Worm (Caenorhabditis elegans): ENCODE data around the gene ogr-2.

The ogr-2 gene

ce11 chrII:10017528-10017927 is 23.4 kb upstream of the ogr-2 start:
- TF ChIP-seq fkh-2 (tag; optimal IDR thresholded peaks at IDR 0.05), result no peak
- no peak for TF ChIP-seq pqm-1 (tag; optimal IDR thresholded peaks at IDR 0.05)
- TF ChIP-seq tbx-2 (tag; optimal IDR thresholded peaks at IDR 0.05), result no peak
- TF ChIP-seq mdl-1 (tag; optimal IDR thresholded peaks at IDR 0.05), result no peak
- TF ChIP-seq ceh-28 (tag; optimal IDR thresholded peaks at IDR 0.05), result no peak
- TF ChIP-seq elt-1 (tag; optimal IDR thresholded peaks at IDR 0.05), result no peak
- no peak for TF ChIP-seq unc-39 (tag; optimal IDR thresholded peaks at IDR 0.05)
- no peak for TF ChIP-seq egl-5 (tag; optimal IDR thresholded peaks at IDR 0.05)
- TF ChIP-seq elt-3 (tag; optimal IDR thresholded peaks at IDR 0.05), result no peak
- no peak for TF ChIP-seq nhr-12 (tag; optimal IDR thresholded peaks at IDR 0.05)
- no peak for TF ChIP-seq eor-1 (tag; optimal IDR thresholded peaks at IDR 0.05)
- TF ChIP-seq unc-62 (GFP tag; optimal IDR thresholded peaks at IDR 0.05), result no peak
- no peak for TF ChIP-seq ceh-82 (tag; optimal IDR thresholded peaks at IDR 0.05)
- TF ChIP-seq zag-1 (tag; optimal IDR thresholded peaks at IDR 0.05), result no peak
- TF ChIP-seq fos-1 (tag; optimal IDR thresholded peaks at IDR 0.05), result no peak
- TF ChIP-seq aly-2 (tag; optimal IDR thresholded peaks at IDR 0.05), result no peak

DNA sequence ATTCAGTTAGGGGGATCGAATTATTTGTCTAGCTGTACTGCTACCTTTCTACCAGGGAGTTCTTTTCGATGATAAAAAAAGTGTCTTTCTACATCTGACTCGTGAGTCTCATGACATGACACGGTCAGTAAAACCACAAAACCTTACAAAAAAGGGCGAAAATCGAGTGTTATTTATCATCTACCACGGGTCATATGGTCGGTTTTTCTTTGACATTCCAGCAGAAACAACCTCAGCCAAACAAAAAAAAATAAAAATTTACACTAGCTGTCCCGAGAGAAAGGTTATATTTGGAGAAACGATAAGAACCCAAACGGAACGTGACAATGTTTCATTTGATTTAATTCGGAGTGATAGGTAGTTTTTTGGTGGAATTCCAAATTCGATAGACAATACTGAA is 21.3 kb upstream of the ogr-2 start:
- TF ChIP-seq pha-4 (tag; optimal IDR thresholded peaks at IDR 0.05), result peak; percentile 43
- TF ChIP-seq jun-1 (tag; optimal IDR thresholded peaks at IDR 0.05), result no peak

DNA sequence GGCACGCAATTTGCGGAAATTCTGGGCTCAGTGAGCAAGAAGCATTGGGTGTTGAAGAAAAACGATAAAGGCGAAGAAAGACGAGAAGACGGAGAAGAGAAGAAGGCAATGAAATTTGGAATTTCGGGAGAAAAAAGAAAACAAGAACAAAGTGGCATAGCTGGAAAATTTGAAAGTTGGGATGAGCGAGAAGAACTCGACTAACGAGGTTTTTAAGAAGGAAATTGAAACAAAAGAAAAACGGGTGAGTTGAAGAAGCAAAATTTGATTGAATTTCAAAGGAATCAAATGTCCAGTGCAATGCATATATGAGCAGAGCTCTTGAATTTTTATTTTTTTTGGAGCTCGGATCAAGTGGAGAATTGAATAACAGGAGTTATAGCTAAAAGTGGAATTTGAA is 19.2 kb upstream of the ogr-2 start:
- TF ChIP-seq ztf-11 (tag; optimal IDR thresholded peaks at IDR 0.05) (no peak), fkh-10 (GFP tag; optimal IDR thresholded peaks at IDR 0.05) (peak; percentile 78)

ce11 chrII:10025059-10025458 is 15.9 kb upstream of the ogr-2 start:
- TF ChIP-seq fkh-10 (GFP tag; optimal IDR thresholded peaks at IDR 0.05), result no peak
- TF ChIP-seq elt-2 (tag; optimal IDR thresholded peaks at IDR 0.05), result no peak
- TF ChIP-seq snpc-4 (tag; optimal IDR thresholded peaks at IDR 0.05), result no peak
- TF ChIP-seq egl-5 (tag; optimal IDR thresholded peaks at IDR 0.05), result no peak
- no peak for TF ChIP-seq hmg-11 (tag; optimal IDR thresholded peaks at IDR 0.05)
- no peak for TF ChIP-seq ceh-16 (tag; optimal IDR thresholded peaks at IDR 0.05)
- TF ChIP-seq nhr-12 (tag; optimal IDR thresholded peaks at IDR 0.05), result no peak
- no peak for TF ChIP-seq aly-2 (tag; optimal IDR thresholded peaks at IDR 0.05)
- no peak for TF ChIP-seq ceh-82 (tag; optimal IDR thresholded peaks at IDR 0.05)
- TF ChIP-seq fkh-2 (tag; optimal IDR thresholded peaks at IDR 0.05), result no peak
- no peak for TF ChIP-seq egl-27 (tag; optimal IDR thresholded peaks at IDR 0.05)
- no peak for TF ChIP-seq nhr-28 (tag; optimal IDR thresholded peaks at IDR 0.05)
- TF ChIP-seq ztf-11 (tag; optimal IDR thresholded peaks at IDR 0.05), result no peak

DNA sequence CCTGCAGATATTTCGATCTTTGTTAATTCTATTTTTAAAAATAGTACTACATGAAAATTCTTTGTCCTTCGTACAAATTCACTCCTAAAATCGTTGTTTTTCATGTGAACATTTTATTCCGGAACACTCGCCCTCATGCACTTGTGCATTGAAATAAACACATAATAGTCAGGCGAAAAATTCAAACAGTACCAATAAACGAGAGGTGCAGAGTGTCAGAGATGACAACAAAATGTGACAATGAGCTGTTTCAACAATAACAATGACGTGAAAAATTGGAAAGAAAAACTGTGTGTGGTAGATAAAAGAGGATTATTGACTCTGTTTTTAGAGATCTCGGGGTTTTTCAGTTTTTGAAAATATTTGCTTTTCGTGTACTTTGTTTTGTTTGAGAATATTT is 12.7 kb upstream of the ogr-2 start, which contains the start of gene F52H3.6:
TSS of gene F52H3.6 (minus strand) at position 228 of the 400 bp plus-strand sequence.
- TF ChIP-seq nfya-1 (tag; optimal IDR thresholded peaks at IDR 0.05; ENCODE audit: insufficient read depth), result no peak
- peak; percentile 32 for TF ChIP-seq elt-2 (tag; optimal IDR thresholded peaks at IDR 0.05)
- peak; percentile 74 for TF ChIP-seq pha-4 (tag; optimal IDR thresholded peaks at IDR 0.05)

DNA sequence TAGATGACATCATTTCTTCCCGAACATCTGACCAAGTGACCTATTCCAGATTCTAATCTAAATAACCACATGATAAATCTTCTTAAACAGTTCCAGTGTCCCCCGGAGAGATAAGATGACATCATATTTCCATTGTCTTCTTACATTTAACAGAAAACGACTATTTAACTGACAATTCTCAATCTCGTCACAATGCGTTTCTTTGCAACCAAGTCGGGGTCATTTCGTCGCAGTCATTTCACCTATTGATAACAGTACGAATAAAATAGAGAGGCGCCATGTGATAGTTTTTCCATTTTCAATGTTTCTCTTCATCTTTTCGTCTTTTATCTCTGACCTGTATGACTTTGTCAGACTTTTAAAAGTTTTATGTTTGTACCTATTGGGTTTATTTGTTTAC is 11.9 kb upstream of the ogr-2 start:
- TF ChIP-seq hmg-11 (tag; optimal IDR thresholded peaks at IDR 0.05), result no peak
- no peak for TF ChIP-seq daf-12 (tag; optimal IDR thresholded peaks at IDR 0.05)
- no peak for TF ChIP-seq nhr-67 (tag; optimal IDR thresholded peaks at IDR 0.05)
- TF ChIP-seq snpc-4 (tag; optimal IDR thresholded peaks at IDR 0.05), result no peak
- no peak for TF ChIP-seq ztf-4 (tag; optimal IDR thresholded peaks at IDR 0.05)
- peak; percentile 24 for TF ChIP-seq nhr-25 (tag; optimal IDR thresholded peaks at IDR 0.05)
- TF ChIP-seq egl-5 (tag; optimal IDR thresholded peaks at IDR 0.05), result no peak
- no peak for TF ChIP-seq mdl-1 (tag; optimal IDR thresholded peaks at IDR 0.05)
- TF ChIP-seq lsy-12 (tag; optimal IDR thresholded peaks at IDR 0.05), result no peak
- TF ChIP-seq skn-1 (tag; optimal IDR thresholded peaks at IDR 0.05), result no peak
- TF ChIP-seq nhr-11 (tag; optimal IDR thresholded peaks at IDR 0.05), result no peak
- no peak for TF ChIP-seq egl-27 (tag; optimal IDR thresholded peaks at IDR 0.05)
- TF ChIP-seq elt-3 (tag; optimal IDR thresholded peaks at IDR 0.05), result peak in 2 of 3 experiments; percentile 60 to 63
- TF ChIP-seq fos-1 (tag; optimal IDR thresholded peaks at IDR 0.05), result no peak
- TF ChIP-seq nhr-12 (tag; optimal IDR thresholded peaks at IDR 0.05), result no peak
- no peak for TF ChIP-seq lin-39 (tag; optimal IDR thresholded peaks at IDR 0.05)
- TF ChIP-seq eor-1 (tag; optimal IDR thresholded peaks at IDR 0.05), result no peak
- TF ChIP-seq R02D3.7 (tag; optimal IDR thresholded peaks at IDR 0.05), result no peak
- TF ChIP-seq elt-1 (tag; optimal IDR thresholded peaks at IDR 0.05), result no peak
- TF ChIP-seq ceh-9 (tag; optimal IDR thresholded peaks at IDR 0.05), result no peak
- TF ChIP-seq ztf-11 (tag; optimal IDR thresholded peaks at IDR 0.05), result no peak
- no peak for TF ChIP-seq ceh-82 (tag; optimal IDR thresholded peaks at IDR 0.05)
- TF ChIP-seq ZK546.5 (tag; optimal IDR thresholded peaks at IDR 0.05), result no peak
- no peak for TF ChIP-seq tbx-2 (tag; optimal IDR thresholded peaks at IDR 0.05)
- TF ChIP-seq pha-4 (tag; optimal IDR thresholded peaks at IDR 0.05), result peak; percentile 32
- TF ChIP-seq nfya-1 (tag; optimal IDR thresholded peaks at IDR 0.05; ENCODE audit: insufficient read depth), result peak; percentile 25
- TF ChIP-seq zag-1 (tag; optimal IDR thresholded peaks at IDR 0.05), result no peak
- TF ChIP-seq ceh-28 (tag; optimal IDR thresholded peaks at IDR 0.05), result no peak
- no peak for TF ChIP-seq nhr-237 (tag; optimal IDR thresholded peaks at IDR 0.05)
- no peak for TF ChIP-seq nhr-28 (tag; optimal IDR thresholded peaks at IDR 0.05)
- TF ChIP-seq elt-2 (tag; optimal IDR thresholded peaks at IDR 0.05), result peak; percentile 72
- TF ChIP-seq unc-62 (GFP tag; optimal IDR thresholded peaks at IDR 0.05), result no peak
- TF ChIP-seq fkh-10 (GFP tag; optimal IDR thresholded peaks at IDR 0.05), result no peak
- peak; percentile 64 for TF ChIP-seq pqm-1 (tag; optimal IDR thresholded peaks at IDR 0.05)
- no peak for TF ChIP-seq lin-15B (tag; optimal IDR thresholded peaks at IDR 0.05)
